Fruit fly (Drosophila melanogaster) whole organism, adult: ENCODE results near the gene Ugt302C1.
A peak's percentile ranks its signal among the peaks of the same experiment; 100 is the strongest.

Source experiments
- CG11617 ChIP-seq: fragments of 200-800 bp; sonication (Bioruptor generic); optimal IDR thresholded peaks from 2 replicates; lab custom pipeline; 2017; ENCODE audit warnings: mild to moderate bottlenecking, missing biosample characterization, missing genetic modification reagents, missing genetic modification characterization
- CG12768 ChIP-seq: fragments of 200-800 bp; sonication (Bioruptor generic); optimal IDR thresholded peaks from 2 replicates; lab custom pipeline; 2017; ENCODE audit warnings: missing biosample characterization, missing genetic modification characterization, mild to moderate bottlenecking, moderate library complexity, missing genetic modification reagents
- CG14711 ChIP-seq: fragments of 200-800 bp; sonication (Bioruptor generic); optimal IDR thresholded peaks from 2 replicates; lab custom pipeline; 2018; ENCODE audit warnings: missing biosample characterization, mild to moderate bottlenecking, missing genetic modification characterization, moderate library complexity
- CG1620 ChIP-seq: fragments of 200-800 bp; sonication (Bioruptor generic); optimal IDR thresholded peaks from 2 replicates; lab custom pipeline; 2016; ENCODE audit warnings: missing biosample characterization, missing genetic modification characterization
- CG33017 ChIP-seq: fragments of 200-800 bp; sonication (Bioruptor generic); optimal IDR thresholded peaks from 2 replicates; lab custom pipeline; 2018; ENCODE audit warnings: missing biosample characterization, mild to moderate bottlenecking, missing genetic modification characterization, moderate library complexity
- CG5204 ChIP-seq: fragments of 200-800 bp; sonication (Bioruptor generic); optimal IDR thresholded peaks from 2 replicates; lab custom pipeline; 2016; ENCODE audit warnings: missing biosample characterization, missing genetic modification characterization
- CG7045 ChIP-seq: fragments of 200-800 bp; sonication (Bioruptor generic); optimal IDR thresholded peaks from 2 replicates; lab custom pipeline; 2017; ENCODE audit warnings: missing biosample characterization, mild to moderate bottlenecking, missing genetic modification characterization
- CG7101 ChIP-seq: fragments of 200-800 bp; sonication (Bioruptor generic); optimal IDR thresholded peaks from 2 replicates; lab custom pipeline; 2018; ENCODE audit warnings: missing biosample characterization, mild to moderate bottlenecking, missing genetic modification characterization, moderate library complexity
- Clk ChIP-seq: fragments of 200-800 bp; sonication (Bioruptor generic); optimal IDR thresholded peaks from 2 replicates; lab custom pipeline; 2017; ENCODE audit warnings: missing biosample characterization, missing genetic modification characterization
- Crg-1 ChIP-seq: fragments of 200-800 bp; sonication (Bioruptor generic); optimal IDR thresholded peaks from 2 replicates; lab custom pipeline; 2016; ENCODE audit warnings: missing biosample characterization, missing genetic modification characterization
- Hr96 ChIP-seq: fragments of 200-800 bp; sonication (Bioruptor generic); optimal IDR thresholded peaks from 2 replicates; lab custom pipeline; 2016; ENCODE audit warnings: missing biosample characterization, missing genetic modification characterization
- Mnt ChIP-seq: fragments of 200-800 bp; sonication (Bioruptor generic); optimal IDR thresholded peaks from 2 replicates; lab custom pipeline; 2016; ENCODE audit warnings: missing biosample characterization, mild to moderate bottlenecking, missing genetic modification characterization
- bab1 ChIP-seq: fragments of 200-800 bp; sonication (Bioruptor generic); optimal IDR thresholded peaks from 3 replicates; lab custom pipeline; 2019; ENCODE audit warnings: missing biosample characterization, mild to moderate bottlenecking, missing genetic modification characterization, moderate library complexity
- cic ChIP-seq: fragments of 200-800 bp; sonication (Bioruptor generic); optimal IDR thresholded peaks from 2 replicates; lab custom pipeline; 2017; ENCODE audit warnings: missing biosample characterization, mild to moderate bottlenecking, missing genetic modification characterization, moderate library complexity
- cnc ChIP-seq, 2 experiments: fragments of >200 bp; optimal IDR thresholded peaks; 2 replicates each; lab custom pipeline; 2017
- kay ChIP-seq: fragments of 200-800 bp; sonication (Bioruptor generic); peaks from one replicate; lab custom pipeline; 2016; ENCODE audit warnings: missing biosample characterization, missing genetic modification characterization, borderline replicate concordance
- ovo ChIP-seq: fragments of 200-800 bp; sonication (Bioruptor generic); optimal IDR thresholded peaks from 2 replicates; lab custom pipeline; 2016; ENCODE audit warnings: missing biosample characterization, missing genetic modification characterization
- pad ChIP-seq: fragments of 200-800 bp; sonication (Bioruptor generic); optimal IDR thresholded peaks from 3 replicates; lab custom pipeline; 2017; ENCODE audit warnings: missing biosample characterization, missing genetic modification characterization, mild to moderate bottlenecking, moderate library complexity, missing genetic modification reagents
- tj ChIP-seq: fragments of 200-800 bp; sonication (Bioruptor generic); optimal IDR thresholded peaks from 3 replicates; lab custom pipeline; 2017; ENCODE audit warnings: missing biosample characterization, mild to moderate bottlenecking, missing genetic modification characterization, moderate library complexity
- toe ChIP-seq: fragments of 200-800 bp; sonication (Bioruptor generic); optimal IDR thresholded peaks from 2 replicates; lab custom pipeline; 2016; ENCODE audit warnings: missing biosample characterization, missing genetic modification characterization

Gene Ugt302C1

DNA sequence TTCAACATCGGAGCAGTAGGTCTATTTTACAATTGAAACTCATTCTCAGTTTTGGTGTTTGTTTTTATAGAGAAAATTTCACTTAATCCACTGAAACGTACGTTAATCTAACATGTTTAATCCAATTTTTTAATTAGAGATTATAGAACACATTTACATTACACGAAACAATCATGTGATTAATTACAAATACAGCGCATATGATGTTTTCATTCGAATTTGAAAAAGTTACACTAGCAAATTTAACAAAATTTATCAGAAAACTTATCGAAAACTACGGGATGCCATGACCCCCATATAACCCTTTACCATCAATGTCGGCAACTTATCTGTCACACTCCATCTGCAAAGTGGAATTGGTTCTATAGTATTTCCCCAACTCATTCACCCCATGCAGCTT is 11.8 kb upstream of the Ugt302C1 start, which contains the start of gene CheA86a:
TSS of gene CheA86a (minus strand) at position 101 of the 400 bp plus-strand sequence.
- no peak for TF ChIP-seq CG12768 (GFP tag; lab: Kevin White, UChicago)
- TF ChIP-seq bab1 (GFP tag; lab: Kevin White, UChicago) = no peak
- TF ChIP-seq cnc (optimal IDR thresholded peaks at IDR 0.05; lab: Kevin White, UChicago) = no peak
- no peak for TF ChIP-seq kay (GFP tag; lab: Kevin White, UChicago)
- no peak for TF ChIP-seq Mnt (GFP tag; lab: Kevin White, UChicago)
- no peak for TF ChIP-seq Crg-1 (GFP tag; lab: Kevin White, UChicago)
- no peak for TF ChIP-seq CG7045 (GFP tag; lab: Kevin White, UChicago)
- TF ChIP-seq Hr96 (GFP tag; lab: Kevin White, UChicago) = no peak
- no peak for TF ChIP-seq tj (GFP tag; lab: Kevin White, UChicago)
- TF ChIP-seq toe (GFP tag; lab: Kevin White, UChicago) = no peak
- no peak for TF ChIP-seq CG33017 (tag; lab: Kevin White, UChicago)
- no peak for TF ChIP-seq CG14711
- TF ChIP-seq pad = no peak
- no peak for TF ChIP-seq CG7101 (tag; lab: Kevin White, UChicago)
- no peak for TF ChIP-seq CG11617
- TF ChIP-seq Clk (GFP tag; lab: Kevin White, UChicago) = no peak
- no peak for TF ChIP-seq ovo (GFP tag; lab: Kevin White, UChicago)

DNA sequence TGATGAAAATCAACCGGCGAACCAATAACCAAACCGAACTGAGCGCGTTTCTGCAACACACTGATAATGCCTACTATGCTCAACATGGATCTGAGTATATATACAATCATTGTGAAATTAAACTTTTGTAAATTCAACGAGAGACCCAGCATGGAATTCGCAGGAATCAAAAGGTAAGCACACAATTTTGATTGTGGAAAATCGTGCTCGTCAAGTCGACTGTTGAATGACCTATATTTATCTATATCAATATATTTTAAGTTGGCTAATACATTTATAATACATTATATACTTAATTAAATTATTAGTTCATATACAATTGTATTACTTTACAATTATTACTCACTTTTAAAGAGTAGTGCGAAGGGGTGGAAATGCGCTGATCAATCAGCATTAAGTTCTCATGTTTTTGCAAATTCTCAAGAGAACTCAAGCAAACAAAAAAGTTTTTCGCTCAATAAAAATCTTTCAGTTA is 3.1 kb upstream of the Ugt302C1 start, which contains the start of gene Ugt302K1:
TSS of gene Ugt302K1 (minus strand) at position 51 of the 475 bp plus-strand sequence.
- TF ChIP-seq pad = no peak
- TF ChIP-seq bab1 (GFP tag; lab: Kevin White, UChicago) = peak; percentile 62
- TF ChIP-seq cic (GFP tag; lab: Kevin White, UChicago) = no peak
- no peak for TF ChIP-seq Crg-1 (GFP tag; lab: Kevin White, UChicago)
- TF ChIP-seq CG11617 = no peak
- TF ChIP-seq CG7045 (GFP tag; lab: Kevin White, UChicago) = no peak
- TF ChIP-seq CG14711 = peak; percentile 48
- TF ChIP-seq cnc (optimal IDR thresholded peaks at IDR 0.05; lab: Kevin White, UChicago) = no peak
- TF ChIP-seq CG33017 (tag; lab: Kevin White, UChicago) = no peak
- TF ChIP-seq tj (GFP tag; lab: Kevin White, UChicago) = peak; percentile 29
- TF ChIP-seq Hr96 (GFP tag; lab: Kevin White, UChicago) = no peak
- no peak for TF ChIP-seq toe (GFP tag; lab: Kevin White, UChicago)
- TF ChIP-seq Mnt (GFP tag; lab: Kevin White, UChicago) = no peak
- TF ChIP-seq CG5204 (GFP tag; lab: Kevin White, UChicago) = no peak
- TF ChIP-seq Clk (GFP tag; lab: Kevin White, UChicago) = no peak
- peak; percentile 29 for TF ChIP-seq kay (GFP tag; lab: Kevin White, UChicago)
- no peak for TF ChIP-seq CG12768 (GFP tag; lab: Kevin White, UChicago)
- TF ChIP-seq CG7101 (tag; lab: Kevin White, UChicago) = peak; percentile 13
- no peak for TF ChIP-seq ovo (GFP tag; lab: Kevin White, UChicago)
- no peak for TF ChIP-seq CG1620 (GFP tag; lab: Kevin White, UChicago)

DNA sequence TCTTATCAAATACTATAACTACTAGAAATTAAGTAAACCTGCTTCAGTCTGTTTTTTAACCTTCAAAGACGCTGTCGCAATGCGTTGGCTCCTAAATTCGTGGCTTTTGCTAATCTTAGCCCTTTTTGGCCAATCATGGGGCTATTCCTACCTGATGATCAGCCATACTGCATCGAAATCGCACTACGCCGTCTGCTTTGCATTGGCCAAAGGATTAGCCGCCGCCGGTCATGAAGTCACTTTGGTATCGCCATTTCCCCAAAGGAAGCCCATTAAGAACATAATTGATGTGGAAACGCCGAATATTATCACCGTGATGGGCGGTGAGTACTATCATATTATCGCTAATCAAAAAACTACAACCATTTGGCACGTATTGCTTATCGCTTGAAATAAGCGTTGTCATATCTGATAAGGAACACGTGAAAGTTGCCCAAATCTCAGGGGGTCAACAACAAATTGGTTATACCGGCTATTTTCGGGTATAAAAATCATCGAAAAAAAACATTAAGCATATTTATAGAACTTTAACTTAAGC is 2.3 kb upstream of the Ugt302C1 start, which contains the start of gene Ugt302E1:
TSS of gene Ugt302E1 (plus strand) at position 51 of the 538 bp plus-strand sequence.
- no peak for TF ChIP-seq CG5204 (GFP tag; lab: Kevin White, UChicago)
- peak; percentile 82 for TF ChIP-seq cic (GFP tag; lab: Kevin White, UChicago)

DNA sequence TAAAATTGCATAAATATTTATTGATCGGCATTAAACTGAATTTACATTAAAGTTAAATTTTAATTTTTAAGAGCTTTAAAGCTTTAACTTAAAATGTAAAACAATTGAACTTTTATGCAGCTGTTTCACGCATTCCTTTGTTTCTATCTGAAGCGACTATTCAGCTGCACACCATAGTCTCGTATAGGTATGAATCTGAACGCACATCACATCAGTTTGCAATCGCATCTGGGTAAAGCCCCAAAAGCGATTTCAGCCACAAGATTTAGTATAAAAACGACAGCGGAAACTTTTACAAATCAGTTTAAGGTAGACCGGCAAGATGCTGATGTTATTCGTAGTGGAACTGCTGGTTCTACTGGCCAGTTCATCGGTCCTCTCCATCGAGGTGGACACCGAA is 4.0 kb downstream of the Ugt302C1 start, which contains the start of gene CG4757:
TSS of gene CG4757 (plus strand) at position 301 of the 400 bp plus-strand sequence.
- TF ChIP-seq toe (GFP tag; lab: Kevin White, UChicago) = no peak
- no peak for TF ChIP-seq pad
- TF ChIP-seq CG14711 = no peak
- no peak for TF ChIP-seq Clk (GFP tag; lab: Kevin White, UChicago)
- no peak for TF ChIP-seq Hr96 (GFP tag; lab: Kevin White, UChicago)
- no peak for TF ChIP-seq ovo (GFP tag; lab: Kevin White, UChicago)
- no peak for TF ChIP-seq CG33017 (tag; lab: Kevin White, UChicago)
- TF ChIP-seq kay (GFP tag; lab: Kevin White, UChicago) = no peak
- no peak for TF ChIP-seq CG7101 (tag; lab: Kevin White, UChicago)
- no peak for TF ChIP-seq CG5204 (GFP tag; lab: Kevin White, UChicago)
- no peak for TF ChIP-seq Mnt (GFP tag; lab: Kevin White, UChicago)
- TF ChIP-seq CG12768 (GFP tag; lab: Kevin White, UChicago) = no peak

DNA sequence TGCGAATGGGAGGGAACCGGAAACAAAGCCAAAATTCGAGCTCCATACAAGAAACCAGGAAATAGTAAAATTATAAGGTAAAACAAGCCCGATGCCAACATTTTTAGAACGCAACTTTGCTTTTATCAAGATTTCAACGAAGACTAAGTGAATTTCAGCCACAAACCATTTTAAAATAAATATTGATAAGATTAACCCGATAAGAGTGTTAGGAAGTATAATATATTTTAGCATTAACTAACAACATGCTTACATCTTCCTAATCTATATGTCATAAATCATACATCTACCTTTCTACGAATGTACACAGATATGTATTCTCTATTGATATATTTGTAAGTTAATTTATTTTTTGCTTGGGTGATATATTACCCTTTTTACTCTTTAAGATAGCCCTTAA is 9.1 kb downstream of the Ugt302C1 start, which contains the start of gene Ugt35E1:
TSS of gene Ugt35E1 (minus strand) at position 101 of the 400 bp plus-strand sequence.
- TF ChIP-seq pad (no peak), ovo (GFP tag; lab: Kevin White, UChicago) (no peak), CG14711 (no peak), Hr96 (GFP tag; lab: Kevin White, UChicago) (no peak), CG7045 (GFP tag; lab: Kevin White, UChicago) (no peak), CG7101 (tag; lab: Kevin White, UChicago) (no peak), Crg-1 (GFP tag; lab: Kevin White, UChicago) (no peak), kay (GFP tag; lab: Kevin White, UChicago) (no peak), CG33017 (tag; lab: Kevin White, UChicago) (no peak), Clk (GFP tag; lab: Kevin White, UChicago) (no peak), cic (GFP tag; lab: Kevin White, UChicago) (no peak), CG12768 (GFP tag; lab: Kevin White, UChicago) (no peak), toe (GFP tag; lab: Kevin White, UChicago) (no peak), CG11617 (no peak), bab1 (GFP tag; lab: Kevin White, UChicago) (no peak), tj (GFP tag; lab: Kevin White, UChicago) (no peak), CG1620 (GFP tag; lab: Kevin White, UChicago) (no peak), Mnt (GFP tag; lab: Kevin White, UChicago) (no peak)
